Fruit fly (Drosophila melanogaster): ENCODE results near the gene CG44140.
"Not testable (repeated sequence)": the region's sequence is repeated elsewhere in the genome, so short reads cannot be mapped to it uniquely, and the experiment has no call there.

DNA sequence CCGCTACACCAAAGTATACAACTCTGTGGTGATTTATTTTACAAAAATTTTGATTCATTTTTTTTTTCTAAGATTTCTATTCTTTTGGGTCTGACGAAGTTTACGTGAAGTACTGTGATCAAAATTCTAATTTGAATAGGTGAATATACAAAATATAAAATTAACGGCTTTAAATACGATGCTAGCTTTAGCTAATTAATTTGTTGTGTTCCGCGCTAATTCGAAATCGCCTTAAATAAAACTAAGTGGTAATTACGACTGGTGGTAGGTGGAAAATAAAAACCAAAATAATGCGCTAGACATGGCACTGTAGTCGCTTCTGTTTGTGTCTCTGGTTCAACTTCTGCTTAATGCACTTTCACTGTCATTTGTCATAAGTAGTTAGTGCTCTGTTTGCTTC is 16.7 kb upstream of the CG44140 start, which contains the start of gene CG43924:
- not testable (repeated sequence) for TF ChIP-seq ttk, h (optimal IDR thresholded peaks at IDR 0.05)

All from Kc167 (cell line).